Worm (Caenorhabditis elegans) whole organism, L1 larva: ENCODE results near the gene C01G5.3.

Source experiments
- aly-2 ChIP-seq: fragments of 150-350 bp; optimal IDR thresholded peaks from 2 replicates; lab custom pipeline; 2014; ENCODE audit warnings: missing biosample characterization, missing genetic modification characterization
- lin-35 ChIP-seq, 2 experiments: fragments of 150-350 bp; optimal IDR thresholded peaks; 2 replicates each; lab custom pipeline; 2014; ENCODE audit warnings: missing biosample characterization in 2 of 2, missing genetic modification characterization in 2 of 2, missing genetic modification reagents in 2 of 2
- mep-1 ChIP-seq: fragments of 150-350 bp; optimal IDR thresholded peaks from 2 replicates; lab custom pipeline; 2014; ENCODE audit warnings: missing biosample characterization, missing genetic modification characterization
- pqm-1 ChIP-seq: sonication (generic microtip); optimal IDR thresholded peaks from 3 replicates; lab custom pipeline; 2017; ENCODE audit warnings: missing biosample characterization, missing genetic modification characterization
- unc-62 ChIP-seq: fragments of 150-350 bp; optimal IDR thresholded peaks from 2 replicates; lab custom pipeline; 2014; ENCODE audit warnings: missing biosample characterization, missing genetic modification reagents, missing genetic modification characterization
- zag-1 ChIP-seq: fragments of 150-350 bp; optimal IDR thresholded peaks from 2 replicates; lab custom pipeline; 2014; ENCODE audit warnings: missing biosample characterization, missing genetic modification characterization

DNA sequence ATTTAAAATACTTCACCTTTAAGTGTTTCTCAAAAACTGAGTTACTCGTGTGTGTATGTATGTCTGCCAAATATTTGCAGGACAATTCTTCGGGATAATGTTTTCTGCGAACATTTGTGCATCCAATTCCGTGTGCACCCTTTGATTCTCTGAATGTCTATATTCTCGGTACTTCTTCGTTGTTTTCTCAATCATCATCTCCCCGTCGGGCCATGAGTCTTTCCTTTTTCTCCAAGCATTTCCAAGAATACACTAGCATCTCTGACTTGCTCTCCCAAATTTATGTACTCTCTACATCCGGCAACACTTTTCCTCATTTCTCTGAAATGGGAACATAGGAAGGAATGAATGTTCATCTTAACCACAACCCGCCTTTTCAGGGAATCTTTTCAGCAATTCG is 21.3 kb upstream of the C01G5.3 start:
- no peak for TF ChIP-seq unc-62
- no peak for TF ChIP-seq mep-1 (tag; lab: Kevin White, UChicago)
- TF ChIP-seq pqm-1 (tag; lab: Kevin White, UChicago) = no peak
- TF ChIP-seq lin-35 (GFP tag; optimal IDR thresholded peaks at IDR 0.05; lab: Kevin White, UChicago) = no peak
- no peak for TF ChIP-seq zag-1
- TF ChIP-seq aly-2 (tag; lab: Kevin White, UChicago) = no peak
